Fruit fly (Drosophila melanogaster): Measurements from ENCODE around the gene Ac3.

Gene Ac3

dm6 chr2L:21632032-21632587, at the start of gene Ac3:
Gene Ac3, plus strand, starts transcription at chr2L:21632587.
- TF ChIP-seq noc (tag; optimal IDR thresholded peaks at IDR 0.05): no peak

- TF ChIP-seq noc (tag; optimal IDR thresholded peaks at IDR 0.05): no peak
Measured at dm6 chr2L:21589323-21589722, 43.1 kb upstream of the Ac3 start, which contains the start of gene nompB. Gene nompB, minus strand, starts transcription at chr2L:21589423.

- TF ChIP-seq noc (tag; optimal IDR thresholded peaks at IDR 0.05): no peak
Measured at dm6 chr2L:21617949-21618348, 14.4 kb upstream of the Ac3 start.

dm6 chr2L:21618738-21619431, 13.5 kb upstream of the Ac3 start:
- no peak for TF ChIP-seq noc (tag; optimal IDR thresholded peaks at IDR 0.05)

dm6 chr2L:21620527-21620926, 11.9 kb upstream of the Ac3 start:
- TF ChIP-seq noc (tag; optimal IDR thresholded peaks at IDR 0.05): no peak

- TF ChIP-seq noc (tag; optimal IDR thresholded peaks at IDR 0.05): no peak
Measured at dm6 chr2L:21622062-21622589, 10.3 kb upstream of the Ac3 start.

dm6 chr2L:21622709-21623684, 9.4 kb upstream of the Ac3 start:
- TF ChIP-seq noc (tag; optimal IDR thresholded peaks at IDR 0.05): no peak

- peak; percentile 40 for TF ChIP-seq noc (tag; optimal IDR thresholded peaks at IDR 0.05)
Measured at dm6 chr2L:21623685-21624471, 8.5 kb upstream of the Ac3 start, which contains the start of gene CG2201. Gene CG2201, minus strand, starts transcription at chr2L:21624080.

- no peak for TF ChIP-seq noc (tag; optimal IDR thresholded peaks at IDR 0.05)
Measured at dm6 chr2L:21624472-21624787, 8.0 kb upstream of the Ac3 start.

- TF ChIP-seq noc (tag; optimal IDR thresholded peaks at IDR 0.05): no peak
Measured at dm6 chr2L:21627957-21628356, 4.4 kb upstream of the Ac3 start.

dm6 chr2L:21628533-21628932, 3.9 kb upstream of the Ac3 start:
- TF ChIP-seq noc (tag; optimal IDR thresholded peaks at IDR 0.05): no peak

dm6 chr2L:21629149-21629813, 3.1 kb upstream of the Ac3 start:
- TF ChIP-seq noc (tag; optimal IDR thresholded peaks at IDR 0.05): no peak

- TF ChIP-seq noc (tag; optimal IDR thresholded peaks at IDR 0.05): no peak
Measured at dm6 chr2L:21629814-21630562, 2.4 kb upstream of the Ac3 start, which contains the start of gene Df31. Gene Df31, minus strand, starts transcription at chr2L:21629932.

dm6 chr2L:21630563-21630817, 1.9 kb upstream of the Ac3 start:
- no peak for TF ChIP-seq noc (tag; optimal IDR thresholded peaks at IDR 0.05)

All from whole organism, larva.